Fruit fly (Drosophila melanogaster) whole organism, embryonic: ENCODE measurements around the gene CG7381.
A peak's percentile ranks its signal among the peaks of the same experiment; 100 is the strongest.

Experiments used
- Atf6 ChIP-seq: fragments of 200-800 bp; sonication (Bioruptor generic); IDR thresholded peaks from 2 replicates; pipeline ENCODE4 v1.3.6; 2022; ENCODE audit warnings: missing biosample characterization, missing genetic modification characterization
- CG12071 ChIP-seq: fragments of 200-800 bp; sonication (Bioruptor generic); optimal IDR thresholded peaks from 3 replicates; lab custom pipeline; 2018; ENCODE audit warnings: missing biosample characterization, mild to moderate bottlenecking, missing genetic modification characterization
- CG12219 ChIP-seq: fragments of 200-800 bp; sonication (Bioruptor generic); optimal IDR thresholded peaks from 3 replicates; lab custom pipeline; 2018; ENCODE audit warnings: missing biosample characterization, mild to moderate bottlenecking, missing genetic modification characterization
- CG13296 ChIP-seq: fragments of 200-800 bp; sonication (Bioruptor generic); optimal IDR thresholded peaks from 3 replicates; lab custom pipeline; 2018; ENCODE audit warnings: missing biosample characterization, mild to moderate bottlenecking, missing genetic modification characterization
- CG14710 ChIP-seq: fragments of 200-800 bp; sonication (Bioruptor generic); optimal IDR thresholded peaks from 3 replicates; lab custom pipeline; 2019; ENCODE audit warnings: missing biosample characterization, mild to moderate bottlenecking, missing genetic modification characterization, moderate library complexity
- CG14860 ChIP-seq: fragments of 200-800 bp; sonication (Bioruptor generic); IDR thresholded peaks from 3 replicates; pipeline ENCODE4 v1.3.6; 2022; ENCODE audit warnings: missing biosample characterization, missing genetic modification characterization; ENCODE audit not compliant: partially characterized antibody
- CG15601 ChIP-seq: fragments of 200-800 bp; sonication (Bioruptor generic); optimal IDR thresholded peaks from 3 replicates; lab custom pipeline; 2019; ENCODE audit warnings: missing biosample characterization, mild to moderate bottlenecking, missing genetic modification characterization, moderate library complexity
- CG17385 ChIP-seq: fragments of 200-800 bp; sonication (Bioruptor generic); optimal IDR thresholded peaks from 3 replicates; lab custom pipeline; 2018; ENCODE audit warnings: missing biosample characterization, mild to moderate bottlenecking, missing genetic modification characterization
- CG2199 ChIP-seq: fragments of 200-800 bp; sonication (Bioruptor generic); IDR thresholded peaks from 3 replicates; pipeline ENCODE4 v1.3.6; 2022; ENCODE audit warnings: missing biosample characterization, missing genetic modification characterization
- CG2712 ChIP-seq: fragments of 200-800 bp; optimal IDR thresholded peaks from 3 replicates; lab custom pipeline; 2019; ENCODE audit warnings: missing biosample characterization, mild to moderate bottlenecking, missing genetic modification characterization, moderate library complexity
- CG3163 ChIP-seq: fragments of 200-800 bp; sonication (Bioruptor generic); optimal IDR thresholded peaks from 3 replicates; lab custom pipeline; 2016; ENCODE audit warnings: missing biosample characterization, missing genetic modification characterization
- CG32532 ChIP-seq: fragments of 200-800 bp; sonication (Bioruptor generic); IDR thresholded peaks from 2 replicates; pipeline ENCODE4 v1.3.6; 2022; ENCODE audit warnings: missing biosample characterization, missing genetic modification characterization
- CG6765 ChIP-seq: fragments of 200-800 bp; sonication (Bioruptor generic); optimal IDR thresholded peaks from 3 replicates; lab custom pipeline; 2017; ENCODE audit warnings: missing biosample characterization, mild to moderate bottlenecking, missing genetic modification characterization
- CG7372 ChIP-seq: fragments of 200-800 bp; sonication (Bioruptor generic); IDR thresholded peaks from 2 replicates; pipeline ENCODE4 v1.3.6; 2022; ENCODE audit warnings: missing biosample characterization, missing genetic modification characterization
- CG8944 ChIP-seq: fragments of 200-800 bp; sonication (Bioruptor generic); optimal IDR thresholded peaks from 3 replicates; lab custom pipeline; 2016; ENCODE audit warnings: missing biosample characterization, missing genetic modification characterization
- CG9437 ChIP-seq: fragments of 200-800 bp; sonication (Bioruptor generic); optimal IDR thresholded peaks from 2 replicates; lab custom pipeline; 2018; ENCODE audit warnings: missing biosample characterization, mild to moderate bottlenecking, missing genetic modification characterization
- CG9609 ChIP-seq: fragments of 200-800 bp; sonication (Bioruptor generic); optimal IDR thresholded peaks from 3 replicates; lab custom pipeline; 2016; ENCODE audit warnings: missing biosample characterization, missing genetic modification characterization
- CG9727 ChIP-seq: fragments of 200-800 bp; sonication (Bioruptor generic); optimal IDR thresholded peaks from 3 replicates; lab custom pipeline; 2017; ENCODE audit warnings: missing biosample characterization, mild to moderate bottlenecking, missing genetic modification characterization
- Camta ChIP-seq: fragments of 200-800 bp; sonication (Bioruptor generic); optimal IDR thresholded peaks from 2 replicates; lab custom pipeline; 2016; ENCODE audit warnings: missing biosample characterization, missing genetic modification characterization
- D19A ChIP-seq: fragments of 200-800 bp; optimal IDR thresholded peaks from 3 replicates; lab custom pipeline; 2019; ENCODE audit warnings: missing biosample characterization, mild to moderate bottlenecking, missing genetic modification characterization, moderate library complexity
- E2f1 ChIP-seq: fragments of 200-800 bp; sonication (Bioruptor generic); IDR thresholded peaks from 2 replicates; pipeline ENCODE4 v1.3.6; 2022; ENCODE audit warnings: missing biosample characterization, missing genetic modification characterization
- E2f2 ChIP-seq: fragments of 200-800 bp; sonication (Bioruptor generic); IDR thresholded peaks from 2 replicates; pipeline ENCODE4 v1.3.6; 2022; ENCODE audit warnings: missing biosample characterization, missing genetic modification characterization
- Fer2 ChIP-seq: fragments of 200-800 bp; sonication (Bioruptor generic); optimal IDR thresholded peaks from 2 replicates; lab custom pipeline; 2018; ENCODE audit warnings: missing biosample characterization, mild to moderate bottlenecking, missing genetic modification characterization, moderate library complexity
- HmgD ChIP-seq: fragments of 200-800 bp; sonication (Bioruptor generic); optimal IDR thresholded peaks from 3 replicates; lab custom pipeline; 2016; ENCODE audit warnings: missing biosample characterization, missing genetic modification characterization
- HmgZ ChIP-seq: fragments of 200-800 bp; sonication (Bioruptor generic); optimal IDR thresholded peaks from 2 replicates; lab custom pipeline; 2018; ENCODE audit warnings: missing biosample characterization, mild to moderate bottlenecking, missing genetic modification characterization
- Hr3 ChIP-seq: fragments of 200-800 bp; sonication (Bioruptor generic); optimal IDR thresholded peaks from 3 replicates; lab custom pipeline; 2016; ENCODE audit warnings: missing biosample characterization, missing genetic modification characterization
- Hsf ChIP-seq: fragments of 200-800 bp; sonication (Bioruptor generic); optimal IDR thresholded peaks from 3 replicates; lab custom pipeline; 2016; ENCODE audit warnings: missing biosample characterization, missing genetic modification characterization
- Ptx1 ChIP-seq: fragments of 200-800 bp; sonication (Bioruptor generic); IDR thresholded peaks from 2 replicates; pipeline ENCODE4 v1.3.6; 2022; ENCODE audit warnings: missing biosample characterization, missing genetic modification characterization
- Sox102F ChIP-seq: fragments of 200-800 bp; sonication (Bioruptor generic); optimal IDR thresholded peaks from 2 replicates; lab custom pipeline; 2018; ENCODE audit warnings: missing biosample characterization, mild to moderate bottlenecking, missing genetic modification characterization, moderate library complexity
- Spps ChIP-seq: fragments of 200-800 bp; sonication (Bioruptor generic); optimal IDR thresholded peaks from 2 replicates; lab custom pipeline; 2018; ENCODE audit warnings: missing biosample characterization, mild to moderate bottlenecking, missing genetic modification characterization
- amos ChIP-seq: fragments of 200-800 bp; sonication (Bioruptor generic); IDR thresholded peaks from 2 replicates; pipeline ENCODE4 v1.3.6; 2022; ENCODE audit warnings: missing biosample characterization, missing genetic modification characterization; ENCODE audit not compliant: partially characterized antibody
- cg ChIP-seq: fragments of 200-800 bp; sonication (Bioruptor generic); optimal IDR thresholded peaks from 3 replicates; lab custom pipeline; 2019; ENCODE audit warnings: missing biosample characterization, mild to moderate bottlenecking, missing genetic modification characterization, moderate library complexity
- croc ChIP-seq: fragments of 200-800 bp; sonication (Bioruptor generic); conservative IDR thresholded peaks from 3 replicates; pipeline ENCODE4 v1.3.6; 2022; ENCODE audit warnings: missing biosample characterization, missing genetic modification characterization
- disco-r ChIP-seq: fragments of 200-800 bp; sonication (Bioruptor generic); optimal IDR thresholded peaks from 2 replicates; lab custom pipeline; 2016; ENCODE audit warnings: missing biosample characterization, missing genetic modification characterization
- dpn ChIP-seq, 2 experiments: fragments of 200-800 bp; sonication (Bioruptor generic); optimal IDR thresholded peaks; 3 replicates each; lab custom pipeline; 2016; ENCODE audit warnings: missing biosample characterization in 2 of 2, missing genetic modification characterization in 2 of 2
- fru ChIP-seq: fragments of >200 bp; optimal IDR thresholded peaks from 2 replicates; lab custom pipeline; 2017
- ftz-f1 ChIP-seq: fragments of 200-800 bp; sonication (Bioruptor generic); optimal IDR thresholded peaks from 2 replicates; lab custom pipeline; 2016; ENCODE audit warnings: missing biosample characterization, missing genetic modification characterization
- fu2 ChIP-seq: fragments of 200-800 bp; sonication (Bioruptor generic); optimal IDR thresholded peaks from 2 replicates; lab custom pipeline; 2016; ENCODE audit warnings: missing biosample characterization, missing genetic modification characterization
- gsb ChIP-seq: fragments of 200-800 bp; sonication (Bioruptor generic); IDR thresholded peaks from 2 replicates; pipeline ENCODE4 v1.3.6; 2022; ENCODE audit warnings: missing biosample characterization, missing genetic modification characterization
- lilli ChIP-seq: fragments of 200-800 bp; sonication (Bioruptor generic); optimal IDR thresholded peaks from 3 replicates; lab custom pipeline; 2016; ENCODE audit warnings: missing biosample characterization, missing genetic modification characterization
- mirr ChIP-seq: fragments of 200-800 bp; sonication (Bioruptor generic); optimal IDR thresholded peaks from 3 replicates; lab custom pipeline; 2018; ENCODE audit warnings: missing biosample characterization, mild to moderate bottlenecking, missing genetic modification characterization
- row ChIP-seq: fragments of 200-800 bp; sonication (Bioruptor generic); IDR thresholded peaks from 3 replicates; pipeline ENCODE4 v1.3.6; 2022; ENCODE audit warnings: missing biosample characterization, missing genetic modification characterization
- run ChIP-seq: fragments of 200-800 bp; sonication (Bioruptor generic); optimal IDR thresholded peaks from 3 replicates; lab custom pipeline; 2018; ENCODE audit warnings: missing biosample characterization, mild to moderate bottlenecking, missing genetic modification characterization
- sqz ChIP-seq: fragments of 200-800 bp; sonication (Bioruptor generic); optimal IDR thresholded peaks from 3 replicates; lab custom pipeline; 2018; ENCODE audit warnings: missing biosample characterization, mild to moderate bottlenecking, missing genetic modification characterization
- tgo ChIP-seq: fragments of 200-800 bp; sonication (Bioruptor generic); IDR thresholded peaks from 3 replicates; pipeline ENCODE4 v1.3.6; 2022; ENCODE audit warnings: missing biosample characterization, missing genetic modification characterization
- tin ChIP-seq: fragments of 200-800 bp; sonication (Bioruptor generic); optimal IDR thresholded peaks from 3 replicates; lab custom pipeline; 2016; ENCODE audit warnings: missing biosample characterization, missing genetic modification characterization
- tna ChIP-seq: fragments of 200-800 bp; sonication (Bioruptor generic); IDR thresholded peaks from 2 replicates; pipeline ENCODE4 v1.3.6; 2022; ENCODE audit warnings: missing biosample characterization, missing genetic modification characterization; ENCODE audit not compliant: partially characterized antibody
- unc-4 ChIP-seq: fragments of 200-800 bp; sonication (Bioruptor generic); IDR thresholded peaks from 2 replicates; pipeline ENCODE4 v1.3.6; 2022; ENCODE audit warnings: missing biosample characterization, missing genetic modification characterization; ENCODE audit not compliant: partially characterized antibody
- wdn ChIP-seq: fragments of 200-800 bp; sonication (Bioruptor generic); IDR thresholded peaks from 2 replicates; pipeline ENCODE4 v1.3.6; 2022; ENCODE audit warnings: missing biosample characterization, missing genetic modification characterization
- zf30C ChIP-seq: fragments of 200-800 bp; sonication (Bioruptor generic); optimal IDR thresholded peaks from 3 replicates; lab custom pipeline; 2018; ENCODE audit warnings: missing biosample characterization, mild to moderate bottlenecking, missing genetic modification characterization
- zfh1 ChIP-seq: fragments of 200-800 bp; sonication (Bioruptor generic); IDR thresholded peaks from 3 replicates; pipeline ENCODE4 v1.3.6; 2022; ENCODE audit warnings: missing biosample characterization, missing genetic modification characterization

CG7381 gene

DNA sequence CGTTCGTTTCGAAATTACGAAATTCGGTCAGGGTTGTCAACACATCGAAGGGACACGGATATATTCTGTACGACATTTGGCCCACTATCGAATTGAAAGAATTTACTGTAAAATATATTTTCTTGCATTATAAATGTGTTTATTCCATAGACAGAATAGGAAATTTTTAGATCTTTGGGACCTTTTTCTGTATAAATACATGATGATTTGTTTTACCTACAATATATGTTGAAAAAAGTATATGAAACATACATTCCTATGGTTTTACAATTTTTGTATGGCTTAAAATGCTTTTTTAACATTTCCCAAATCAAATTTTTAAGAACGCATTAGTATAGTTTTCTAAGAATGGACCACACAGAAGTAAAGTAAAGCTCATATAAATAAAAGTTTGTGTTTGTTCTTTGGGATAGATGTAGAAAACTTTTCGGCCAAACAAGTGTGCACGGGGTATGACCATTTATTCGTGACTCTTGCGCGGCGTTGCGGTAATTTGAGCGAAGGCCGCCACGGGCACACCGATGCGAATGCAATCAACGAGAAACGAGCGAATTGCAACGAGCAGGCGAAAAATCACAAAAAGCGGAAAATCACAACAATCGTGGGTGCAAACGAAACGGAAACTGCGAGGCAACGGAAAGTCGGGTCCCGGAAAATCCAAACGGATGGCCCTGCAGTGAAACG, 20.4 kb upstream of the CG7381 start, which contains the start of the genes CG17327, CG44194 and CG7518 (continued):
- TF ChIP-seq CG15601 (tag; lab: Kevin White, UChicago): no peak
- TF ChIP-seq HmgZ (tag; lab: Kevin White, UChicago): peak; percentile 2
- no peak for TF ChIP-seq CG6765 (GFP tag; lab: Kevin White, UChicago)
- TF ChIP-seq row (GFP tag; lab: Robert Waterston, UW): peak; percentile 84
- TF ChIP-seq CG2712 (tag; lab: Kevin White, UChicago): no peak
- no peak for TF ChIP-seq cg
- no peak for TF ChIP-seq Sox102F (GFP tag; lab: Kevin White, UChicago)
- TF ChIP-seq croc (GFP tag; lab: Robert Waterston, UW): no peak
- peak; percentile 16 for TF ChIP-seq fu2 (GFP tag; lab: Kevin White, UChicago)
- TF ChIP-seq CG14860 (GFP tag; lab: Robert Waterston, UW): 0 out of 3 replicates have a peak, but pooled peaks have one; percentile 13
- TF ChIP-seq D19A (tag; lab: Kevin White, UChicago): no peak
- no peak for TF ChIP-seq Atf6 (GFP tag; lab: Robert Waterston, UW)
- peak; percentile 37 for TF ChIP-seq unc-4 (GFP tag; lab: Robert Waterston, UW)
- no peak for TF ChIP-seq CG8944 (GFP tag; lab: Kevin White, UChicago)
- no peak for TF ChIP-seq CG12071 (GFP tag; lab: Kevin White, UChicago)
- TF ChIP-seq sqz: no peak
- TF ChIP-seq E2f2: peak; percentile 24; the same call in 1 of the 2 replicates
- TF ChIP-seq Hr3 (GFP tag; lab: Kevin White, UChicago): peak; percentile 53
- peak; percentile 40 for TF ChIP-seq Camta (GFP tag; lab: Kevin White, UChicago)
- TF ChIP-seq E2f1 (GFP tag; lab: Robert Waterston, UW): no peak
- TF ChIP-seq disco-r: no peak
- TF ChIP-seq CG13296 (GFP tag; lab: Kevin White, UChicago): no peak
- no peak for TF ChIP-seq tgo (GFP tag; lab: Robert Waterston, UW)
- TF ChIP-seq HmgD (GFP tag; lab: Kevin White, UChicago): peak; percentile 52
- peak; percentile 51 for TF ChIP-seq amos (GFP tag; lab: Robert Waterston, UW)
- TF ChIP-seq wdn (GFP tag; lab: Robert Waterston, UW): no peak
- peak; percentile 18 for TF ChIP-seq tin (GFP tag; lab: Kevin White, UChicago)
- TF ChIP-seq tna (GFP tag; lab: Robert Waterston, UW): no peak
- peak; percentile 80 for TF ChIP-seq CG14710
- peak; percentile 5 for TF ChIP-seq CG9609
- no peak for TF ChIP-seq ftz-f1 (GFP tag; lab: Kevin White, UChicago)
- TF ChIP-seq CG3163 (GFP tag; lab: Kevin White, UChicago): no peak
- TF ChIP-seq zfh1 (GFP tag; lab: Robert Waterston, UW): no peak
- no peak for TF ChIP-seq zf30C (GFP tag; lab: Kevin White, UChicago)
- peak; percentile 35 to 39 for TF ChIP-seq dpn (GFP tag; optimal IDR thresholded peaks at IDR 0.05; lab: Kevin White, UChicago)
- 0 out of 2 replicates have a peak, but pooled peaks have one; percentile 12 for TF ChIP-seq CG32532 (GFP tag; lab: Robert Waterston, UW)
- TF ChIP-seq gsb (GFP tag; lab: Robert Waterston, UW): no peak
- no peak for TF ChIP-seq mirr (GFP tag; lab: Kevin White, UChicago)
- TF ChIP-seq run (tag; lab: Kevin White, UChicago): no peak
- TF ChIP-seq CG17385 (GFP tag; lab: Kevin White, UChicago): no peak
- no peak for TF ChIP-seq CG7372 (GFP tag; lab: Robert Waterston, UW)
- peak; percentile 30 for TF ChIP-seq lilli (GFP tag; lab: Kevin White, UChicago)
- TF ChIP-seq CG9437: peak; percentile 21
- TF ChIP-seq Fer2 (tag; lab: Kevin White, UChicago): peak; percentile 14
- TF ChIP-seq CG12219 (GFP tag; lab: Kevin White, UChicago): no peak
- TF ChIP-seq CG9727 (GFP tag; lab: Kevin White, UChicago): peak; percentile 32
- peak; percentile 26 for TF ChIP-seq Hsf (GFP tag; lab: Kevin White, UChicago)
- no peak for TF ChIP-seq Spps (tag; lab: Kevin White, UChicago)
- no peak for TF ChIP-seq CG2199 (GFP tag; lab: Robert Waterston, UW)
- peak; percentile 11 for TF ChIP-seq fru (lab: Kevin White, UChicago)
- peak; percentile 29; the same call in 1 of the 2 replicates for TF ChIP-seq Ptx1 (GFP tag; lab: Robert Waterston, UW)
